Fruit fly (Drosophila melanogaster): Measurements from ENCODE around the gene nyo.

dm6 chr3R:31565738-31566137 lies 22.9 kb downstream of the nyo start:
- no peak for TF ChIP-seq Sin3A (optimal IDR thresholded peaks at IDR 0.05)
- TF ChIP-seq ttk (optimal IDR thresholded peaks at IDR 0.05): no peak
